Worm (Caenorhabditis elegans): ENCODE results near the gene fubl-2.

- TF ChIP-seq fkh-10 (GFP tag; optimal IDR thresholded peaks at IDR 0.05) (no peak), nhr-11 (tag; optimal IDR thresholded peaks at IDR 0.05) (no peak), pqm-1 (tag; optimal IDR thresholded peaks at IDR 0.05) (no peak), fkh-6 (tag; optimal IDR thresholded peaks at IDR 0.05) (no peak), dmd-4 (tag; optimal IDR thresholded peaks at IDR 0.05; ENCODE audit: borderline replicate concordance) (no peak), ahr-1 (tag; optimal IDR thresholded peaks at IDR 0.05) (no peak), ceh-6 (GFP tag; optimal IDR thresholded peaks at IDR 0.05) (no peak), ceh-31 (tag; optimal IDR thresholded peaks at IDR 0.05) (no peak)
Measured at ce11 chrIII:7133559-7133958, 46.0 kb upstream of the fubl-2 start, which contains the start of the genes pot-1 and ggtb-1.
